Fruit fly (Drosophila melanogaster) whole organism, prepupa: ENCODE results near the gene RhoGAP15B.

Source experiments
- CG10631 ChIP-seq: fragments of 200-800 bp; sonication (Bioruptor generic); optimal IDR thresholded peaks from 2 replicates; lab custom pipeline; 2016; ENCODE audit warnings: missing biosample characterization, missing genetic modification characterization
- CG10669 ChIP-seq: fragments of 200-800 bp; sonication (Bioruptor generic); optimal IDR thresholded peaks from 3 replicates; lab custom pipeline; 2018; ENCODE audit warnings: missing biosample characterization, mild to moderate bottlenecking, missing genetic modification characterization, moderate library complexity
- CG11294 ChIP-seq: fragments of 200-800 bp; sonication (Bioruptor generic); IDR thresholded peaks from 2 replicates; pipeline ENCODE4 v1.3.6; 2022; ENCODE audit warnings: missing biosample characterization, missing genetic modification characterization
- CG11762 ChIP-seq: fragments of 200-800 bp; sonication (Bioruptor generic); optimal IDR thresholded peaks from 3 replicates; lab custom pipeline; 2016; ENCODE audit warnings: missing biosample characterization, missing genetic modification characterization; ENCODE audit not compliant: insufficient read depth
- CG15336 ChIP-seq: fragments of 200-800 bp; sonication (Bioruptor generic); IDR thresholded peaks from 2 replicates; pipeline ENCODE4 v1.3.6; 2022; ENCODE audit warnings: missing biosample characterization, missing genetic modification characterization
- CG1621 ChIP-seq: fragments of 200-800 bp; sonication (Bioruptor generic); optimal IDR thresholded peaks from 3 replicates; lab custom pipeline; 2018; ENCODE audit warnings: missing biosample characterization, mild to moderate bottlenecking, missing genetic modification characterization
- CG16779 ChIP-seq: fragments of 200-800 bp; sonication (Bioruptor generic); optimal IDR thresholded peaks from 3 replicates; lab custom pipeline; 2017; ENCODE audit warnings: missing biosample characterization, mild to moderate bottlenecking, missing genetic modification characterization
- CG3032 ChIP-seq: fragments of 200-800 bp; optimal IDR thresholded peaks from 2 replicates; lab custom pipeline; 2019; ENCODE audit warnings: missing biosample characterization, mild to moderate bottlenecking, missing genetic modification characterization, moderate library complexity
- CG32006 ChIP-seq: fragments of 200-800 bp; sonication (Bioruptor generic); optimal IDR thresholded peaks from 3 replicates; lab custom pipeline; 2017; ENCODE audit warnings: missing biosample characterization, mild to moderate bottlenecking, missing genetic modification characterization
- CG34406 ChIP-seq: fragments of 200-800 bp; sonication (Bioruptor generic); optimal IDR thresholded peaks from 3 replicates; lab custom pipeline; 2016; ENCODE audit warnings: missing biosample characterization, missing genetic modification characterization
- CG3919 ChIP-seq: fragments of 200-800 bp; sonication (Bioruptor generic); optimal IDR thresholded peaks from 3 replicates; lab custom pipeline; 2016; ENCODE audit warnings: missing biosample characterization, missing genetic modification characterization
- CG6276 ChIP-seq: fragments of 200-800 bp; sonication (Bioruptor generic); optimal IDR thresholded peaks from 2 replicates; lab custom pipeline; 2017; ENCODE audit warnings: missing biosample characterization, mild to moderate bottlenecking, missing genetic modification characterization
- CG6792 ChIP-seq: fragments of 200-800 bp; sonication (Bioruptor generic); optimal IDR thresholded peaks from 3 replicates; lab custom pipeline; 2016; ENCODE audit warnings: missing biosample characterization, missing genetic modification characterization
- CG6808 ChIP-seq: fragments of 200-800 bp; sonication (Bioruptor generic); optimal IDR thresholded peaks from 3 replicates; lab custom pipeline; 2017; ENCODE audit warnings: missing biosample characterization, missing genetic modification characterization, mild to moderate bottlenecking, moderate library complexity, missing genetic modification reagents
- CG6854 ChIP-seq: fragments of 200-800 bp; sonication (Bioruptor generic); optimal IDR thresholded peaks from 2 replicates; lab custom pipeline; 2017; ENCODE audit warnings: missing biosample characterization, mild to moderate bottlenecking, missing genetic modification characterization
- CG7368 ChIP-seq: fragments of 200-800 bp; sonication (Bioruptor generic); optimal IDR thresholded peaks from 3 replicates; lab custom pipeline; 2016; ENCODE audit warnings: missing biosample characterization, missing genetic modification characterization
- CG8319 ChIP-seq: fragments of 200-800 bp; sonication (Bioruptor generic); optimal IDR thresholded peaks from 3 replicates; lab custom pipeline; 2016; ENCODE audit warnings: missing biosample characterization, missing genetic modification characterization
- CG8632 ChIP-seq: fragments of 200-800 bp; sonication (Bioruptor generic); optimal IDR thresholded peaks from 3 replicates; lab custom pipeline; 2016; ENCODE audit warnings: missing biosample characterization, missing genetic modification characterization
- CG9139 ChIP-seq: fragments of 200-800 bp; sonication (Bioruptor generic); optimal IDR thresholded peaks from 3 replicates; lab custom pipeline; 2017; ENCODE audit warnings: missing biosample characterization, mild to moderate bottlenecking, missing genetic modification characterization
- Eip75B ChIP-seq: fragments of 200-800 bp; sonication (Bioruptor generic); optimal IDR thresholded peaks from 3 replicates; lab custom pipeline; 2016; ENCODE audit warnings: missing biosample characterization, missing genetic modification characterization
- Eip78C ChIP-seq: fragments of 200-800 bp; sonication (Bioruptor generic); peaks from one replicate; lab custom pipeline; 2016; ENCODE audit warnings: missing biosample characterization, missing genetic modification characterization
- Eip93F ChIP-seq: fragments of 200-800 bp; sonication (Bioruptor generic); optimal IDR thresholded peaks from 2 replicates; lab custom pipeline; 2016; ENCODE audit warnings: missing biosample characterization, mild to moderate bottlenecking, missing genetic modification characterization
- Ets21C ChIP-seq: fragments of 200-800 bp; sonication (Bioruptor generic); optimal IDR thresholded peaks from 3 replicates; lab custom pipeline; 2016; ENCODE audit warnings: missing biosample characterization, missing genetic modification characterization
- Ets96B ChIP-seq: fragments of 200-800 bp; optimal IDR thresholded peaks from 2 replicates; lab custom pipeline; 2019; ENCODE audit warnings: missing biosample characterization, mild to moderate bottlenecking, missing genetic modification characterization, moderate library complexity
- Gug ChIP-seq: fragments of 200-800 bp; sonication (Bioruptor generic); IDR thresholded peaks from 2 replicates; pipeline ENCODE4 v1.3.6; 2022; ENCODE audit warnings: missing biosample characterization, missing genetic modification characterization
- Hr38 ChIP-seq: sonication (Bioruptor generic); optimal IDR thresholded peaks from 2 replicates; lab custom pipeline; 2016; ENCODE audit warnings: missing biosample characterization, missing genetic modification characterization
- Hr39 ChIP-seq: fragments of 200-800 bp; sonication (Bioruptor generic); optimal IDR thresholded peaks from 2 replicates; lab custom pipeline; 2016; ENCODE audit warnings: missing biosample characterization, missing genetic modification characterization
- Hr4 ChIP-seq: fragments of 200-800 bp; sonication (Bioruptor generic); optimal IDR thresholded peaks from 3 replicates; lab custom pipeline; 2016; ENCODE audit warnings: missing biosample characterization, missing genetic modification characterization
- Lpt ChIP-seq: fragments of 200-800 bp; sonication (Bioruptor generic); optimal IDR thresholded peaks from 3 replicates; lab custom pipeline; 2016; ENCODE audit warnings: missing biosample characterization, missing genetic modification characterization
- Met ChIP-seq: fragments of 200-800 bp; sonication (Bioruptor generic); optimal IDR thresholded peaks from 3 replicates; lab custom pipeline; 2016; ENCODE audit warnings: missing biosample characterization, missing genetic modification characterization
- OdsH ChIP-seq: fragments of 200-800 bp; sonication (Bioruptor generic); optimal IDR thresholded peaks from 3 replicates; lab custom pipeline; 2016; ENCODE audit warnings: missing biosample characterization, missing genetic modification characterization
- Smox ChIP-seq: fragments of 200-800 bp; sonication (Bioruptor generic); optimal IDR thresholded peaks from 3 replicates; lab custom pipeline; 2016; ENCODE audit warnings: missing biosample characterization, missing genetic modification characterization
- Sox102F ChIP-seq: fragments of 200-800 bp; sonication (Bioruptor generic); optimal IDR thresholded peaks from 2 replicates; lab custom pipeline; 2016; ENCODE audit warnings: missing biosample characterization, mild to moderate bottlenecking, missing genetic modification characterization
- Sox14 ChIP-seq: fragments of 200-800 bp; sonication (Bioruptor generic); optimal IDR thresholded peaks from 3 replicates; lab custom pipeline; 2016; ENCODE audit warnings: missing biosample characterization, missing genetic modification characterization
- Sox15 ChIP-seq: fragments of 200-800 bp; sonication (Bioruptor generic); optimal IDR thresholded peaks from 3 replicates; lab custom pipeline; 2016; ENCODE audit warnings: missing biosample characterization, missing genetic modification characterization
- acj6 ChIP-seq: fragments of 200-800 bp; sonication (Bioruptor generic); optimal IDR thresholded peaks from 3 replicates; lab custom pipeline; 2016; ENCODE audit warnings: missing biosample characterization, missing genetic modification characterization
- cyc ChIP-seq: fragments of 200-800 bp; sonication (Bioruptor generic); optimal IDR thresholded peaks from 3 replicates; lab custom pipeline; 2016; ENCODE audit warnings: missing biosample characterization, missing genetic modification characterization
- dac ChIP-seq: fragments of 200-800 bp; sonication (Bioruptor generic); optimal IDR thresholded peaks from 2 replicates; lab custom pipeline; 2017; ENCODE audit warnings: missing biosample characterization, mild to moderate bottlenecking, missing genetic modification characterization
- dsx ChIP-seq: fragments of 200-800 bp; optimal IDR thresholded peaks from 3 replicates; lab custom pipeline; 2019; ENCODE audit warnings: missing biosample characterization, mild to moderate bottlenecking, missing genetic modification characterization, moderate library complexity; ENCODE audit not compliant: poor library complexity, severe bottlenecking
- eg ChIP-seq: fragments of 200-800 bp; sonication (Bioruptor generic); IDR thresholded peaks from 3 replicates; pipeline ENCODE4 v1.3.6; 2022; ENCODE audit warnings: missing biosample characterization, missing genetic modification characterization
- esn ChIP-seq: fragments of 200-800 bp; sonication (Bioruptor generic); optimal IDR thresholded peaks from 2 replicates; lab custom pipeline; 2016; ENCODE audit warnings: missing biosample characterization, mild to moderate bottlenecking, missing genetic modification characterization, moderate library complexity
- fd59A ChIP-seq: fragments of 200-800 bp; sonication (Bioruptor generic); optimal IDR thresholded peaks from 2 replicates; lab custom pipeline; 2017; ENCODE audit warnings: missing biosample characterization, mild to moderate bottlenecking, missing genetic modification characterization, missing genetic modification reagents
- fd85E ChIP-seq: fragments of 200-800 bp; sonication (Bioruptor generic); optimal IDR thresholded peaks from 3 replicates; lab custom pipeline; 2016; ENCODE audit warnings: missing biosample characterization, missing genetic modification characterization
- fkh ChIP-seq: fragments of 200-800 bp; sonication (Bioruptor generic); optimal IDR thresholded peaks from 3 replicates; lab custom pipeline; 2017; ENCODE audit warnings: missing biosample characterization, mild to moderate bottlenecking, missing genetic modification characterization, moderate library complexity
- lz ChIP-seq: fragments of 200-800 bp; sonication (Bioruptor generic); optimal IDR thresholded peaks from 3 replicates; lab custom pipeline; 2016; ENCODE audit warnings: missing biosample characterization, missing genetic modification characterization
- net ChIP-seq: fragments of 200-800 bp; sonication (Bioruptor generic); optimal IDR thresholded peaks from 3 replicates; lab custom pipeline; 2016; ENCODE audit warnings: missing biosample characterization, missing genetic modification characterization
- pdm3 ChIP-seq: fragments of 200-800 bp; sonication (Bioruptor generic); optimal IDR thresholded peaks from 3 replicates; lab custom pipeline; 2016; ENCODE audit warnings: missing biosample characterization, missing genetic modification characterization
- salr ChIP-seq, 2 experiments: fragments of 200-800 bp; sonication (Bioruptor generic); optimal IDR thresholded peaks; 3 replicates each; lab custom pipeline; 2016 to 2018; ENCODE audit warnings: missing biosample characterization in 2 of 2, missing genetic modification characterization in 2 of 2, mild to moderate bottlenecking in 1 of 2
- ss ChIP-seq, 2 experiments: fragments of 200-800 bp; sonication (Bioruptor generic); optimal IDR thresholded peaks; 2 replicates in 1 of 2; 3 replicates in 1 of 2; lab custom pipeline; 2017 to 2018; ENCODE audit warnings: mild to moderate bottlenecking in 2 of 2, missing biosample characterization in 2 of 2, missing genetic modification characterization in 2 of 2, moderate library complexity in 1 of 2
- svp ChIP-seq: fragments of 200-800 bp; sonication (Bioruptor generic); peaks from one replicate; lab custom pipeline; 2016; ENCODE audit warnings: missing biosample characterization, missing genetic modification characterization
- topi ChIP-seq: fragments of 200-800 bp; sonication (Bioruptor generic); optimal IDR thresholded peaks from 3 replicates; lab custom pipeline; 2016; ENCODE audit warnings: missing biosample characterization, missing genetic modification characterization
- vri ChIP-seq: fragments of 200-800 bp; sonication (Bioruptor generic); optimal IDR thresholded peaks from 3 replicates; lab custom pipeline; 2016; ENCODE audit warnings: missing biosample characterization, mild to moderate bottlenecking, missing genetic modification characterization

The RhoGAP15B gene

dm6 chrX:16945414-16945813 is 2.3 kb downstream of the RhoGAP15B start:
- TF ChIP-seq Eip75B, result peak; percentile 83
- peak; percentile 83 for TF ChIP-seq CG1621 (tag; lab: Kevin White, UChicago)
- peak; percentile 72 for TF ChIP-seq lz (GFP tag; lab: Kevin White, UChicago)
- peak; percentile 82 for TF ChIP-seq acj6
- TF ChIP-seq salr (GFP tag; optimal IDR thresholded peaks at IDR 0.05; lab: Kevin White, UChicago), result peak in 1 of 2 experiments; percentile 70
- TF ChIP-seq CG9139 (GFP tag; lab: Kevin White, UChicago), result no peak
- TF ChIP-seq CG6276 (GFP tag; lab: Kevin White, UChicago), result peak; percentile 71
- peak; percentile 80 for TF ChIP-seq cyc (GFP tag; lab: Kevin White, UChicago)
- peak; percentile 85 for TF ChIP-seq CG32006
- TF ChIP-seq fd85E, result peak; percentile 41
- peak; percentile 0 for TF ChIP-seq Eip93F (GFP tag; lab: Kevin White, UChicago)
- TF ChIP-seq Ets21C (GFP tag; lab: Kevin White, UChicago), result peak; percentile 70
- peak; percentile 90 for TF ChIP-seq svp
- TF ChIP-seq Smox (GFP tag; lab: Kevin White, UChicago), result peak; percentile 79
- peak; percentile 77 for TF ChIP-seq Gug (GFP tag; lab: Robert Waterston, UW)
- TF ChIP-seq Sox15, result peak; percentile 63
- TF ChIP-seq CG8632, result peak; percentile 78
- peak; percentile 64 for TF ChIP-seq Lpt
- TF ChIP-seq dac, result peak; percentile 45
- peak in 1 of 2 experiments; percentile 82 for TF ChIP-seq ss (GFP tag; optimal IDR thresholded peaks at IDR 0.05; lab: Kevin White, UChicago)
- peak; percentile 85 for TF ChIP-seq topi (GFP tag; lab: Kevin White, UChicago)
- TF ChIP-seq Ets96B (tag; lab: Kevin White, UChicago), result peak; percentile 78
- peak; percentile 86 for TF ChIP-seq eg
- peak; percentile 84 for TF ChIP-seq net (GFP tag; lab: Kevin White, UChicago)
- peak; percentile 84 for TF ChIP-seq CG7368 (GFP tag; lab: Kevin White, UChicago)
- TF ChIP-seq esn, result peak; percentile 83
- peak; percentile 62 for TF ChIP-seq CG15336 (GFP tag; lab: Robert Waterston, UW)
- TF ChIP-seq Hr39, result peak; percentile 80
- peak; percentile 86 for TF ChIP-seq CG3919
- TF ChIP-seq CG16779 (tag; lab: Kevin White, UChicago), result peak; percentile 74
- peak; percentile 83 for TF ChIP-seq OdsH (GFP tag; lab: Kevin White, UChicago)
- peak; percentile 84 for TF ChIP-seq CG10669 (GFP tag; lab: Kevin White, UChicago)
- peak; percentile 57 for TF ChIP-seq vri (GFP tag; lab: Kevin White, UChicago)
- peak; percentile 93 for TF ChIP-seq Eip78C
- TF ChIP-seq Hr4 (GFP tag; lab: Kevin White, UChicago), result peak; percentile 76
- TF ChIP-seq CG8319 (GFP tag; lab: Kevin White, UChicago), result peak; percentile 59
- TF ChIP-seq dsx (GFP tag; lab: Kevin White, UChicago), result no peak
- peak; percentile 76 for TF ChIP-seq CG11762 (GFP tag; lab: Kevin White, UChicago)
- TF ChIP-seq CG6808 (GFP tag; lab: Kevin White, UChicago), result peak; percentile 74
- peak; percentile 9 for TF ChIP-seq CG6854 (GFP tag; lab: Kevin White, UChicago)
- peak; percentile 79 for TF ChIP-seq CG3032
- TF ChIP-seq CG6792 (GFP tag; lab: Kevin White, UChicago), result peak; percentile 75
- TF ChIP-seq Sox102F, result peak; percentile 79
- TF ChIP-seq CG11294 (GFP tag; lab: Robert Waterston, UW), result peak; percentile 71; the same call in 1 of the 2 replicates
- TF ChIP-seq Met (GFP tag; lab: Kevin White, UChicago), result peak; percentile 81
- TF ChIP-seq Hr38 (GFP tag; lab: Kevin White, UChicago), result no peak
- peak; percentile 86 for TF ChIP-seq pdm3 (GFP tag; lab: Kevin White, UChicago)
- peak; percentile 82 for TF ChIP-seq CG10631 (GFP tag; lab: Kevin White, UChicago)
- TF ChIP-seq fd59A (GFP tag; lab: Kevin White, UChicago), result peak; percentile 56
- TF ChIP-seq Sox14 (GFP tag; lab: Kevin White, UChicago), result peak; percentile 81
- TF ChIP-seq fkh (GFP tag; lab: Kevin White, UChicago), result no peak
- peak; percentile 73 for TF ChIP-seq CG34406
